Worm (Caenorhabditis elegans) whole organism, L3 larva: ENCODE results near the gene klp-3.
A peak's percentile ranks its signal among the peaks of the same experiment; 100 is the strongest.

Experiments
- R02D3.7 ChIP-seq: fragments of 150-350 bp; optimal IDR thresholded peaks from 2 replicates; lab custom pipeline; 2014; ENCODE audit warnings: missing biosample characterization, missing genetic modification characterization
- ama-1 ChIP-seq: fragments of 150-350 bp; optimal IDR thresholded peaks from 2 replicates; lab custom pipeline; 2018
- ceh-16 ChIP-seq: sonication (generic microtip); optimal IDR thresholded peaks from 2 replicates; lab custom pipeline; 2017; ENCODE audit warnings: missing biosample characterization, missing genetic modification characterization
- egl-27 ChIP-seq: sonication (generic microtip); optimal IDR thresholded peaks from 4 replicates; lab custom pipeline; 2017; ENCODE audit warnings: missing biosample characterization, missing genetic modification reagents, missing genetic modification characterization
- egl-5 ChIP-seq: fragments of 150-350 bp; optimal IDR thresholded peaks from 2 replicates; lab custom pipeline; 2017; ENCODE audit warnings: missing biosample characterization, missing genetic modification reagents, missing genetic modification characterization, inconsistent platforms
- elt-1 ChIP-seq: fragments of 150-350 bp; optimal IDR thresholded peaks from 2 replicates; lab custom pipeline; 2014; ENCODE audit warnings: missing biosample characterization, missing genetic modification characterization
- elt-2 ChIP-seq: sonication (generic microtip); optimal IDR thresholded peaks from 2 replicates; lab custom pipeline; 2016; ENCODE audit warnings: missing genetic modification reagents, mild to moderate bottlenecking, missing genetic modification characterization, missing compliant biosample characterization
- eor-1 ChIP-seq, 2 experiments: fragments of 150-350 bp; optimal IDR thresholded peaks; 2 replicates each; lab custom pipeline; 2014 to 2018; ENCODE audit warnings: missing biosample characterization in 2 of 2, missing genetic modification characterization in 2 of 2
- fkh-10 ChIP-seq: sonication (generic microtip); optimal IDR thresholded peaks from 2 replicates; lab custom pipeline; 2017; ENCODE audit warnings: missing biosample characterization, missing genetic modification reagents, missing genetic modification characterization
- fkh-2 ChIP-seq: fragments of 150-350 bp; optimal IDR thresholded peaks from 2 replicates; lab custom pipeline; 2014; ENCODE audit warnings: missing biosample characterization, missing genetic modification reagents, missing genetic modification characterization
- fos-1 ChIP-seq: fragments of 150-350 bp; optimal IDR thresholded peaks from 2 replicates; lab custom pipeline; 2014; ENCODE audit warnings: missing biosample characterization, missing genetic modification characterization
- hmg-11 ChIP-seq: sonication (generic microtip); optimal IDR thresholded peaks from 2 replicates; lab custom pipeline; 2016; ENCODE audit warnings: missing genetic modification characterization, missing compliant biosample characterization
- lin-39 ChIP-seq: fragments of 150-350 bp; optimal IDR thresholded peaks from 2 replicates; lab custom pipeline; 2018; ENCODE audit warnings: missing biosample characterization, missing genetic modification reagents, missing genetic modification characterization
- nfya-1 ChIP-seq: sonication (generic microtip); optimal IDR thresholded peaks from 2 replicates; lab custom pipeline; 2017; ENCODE audit warnings: missing genetic modification characterization, mild to moderate bottlenecking, missing compliant biosample characterization, antibody characterized with exemption, moderate library complexity; ENCODE audit not compliant: insufficient read depth
- nhr-11 ChIP-seq: fragments of 150-350 bp; optimal IDR thresholded peaks from 2 replicates; lab custom pipeline; 2014; ENCODE audit warnings: missing biosample characterization, missing genetic modification characterization
- nhr-12 ChIP-seq: fragments of 150-350 bp; optimal IDR thresholded peaks from 2 replicates; lab custom pipeline; 2014; ENCODE audit warnings: missing biosample characterization, missing genetic modification characterization
- nhr-23 ChIP-seq: fragments of 150-350 bp; optimal IDR thresholded peaks from 2 replicates; lab custom pipeline; 2014; ENCODE audit warnings: missing biosample characterization, missing genetic modification reagents, missing genetic modification characterization
- nhr-67 ChIP-seq: fragments of 150-350 bp; optimal IDR thresholded peaks from 2 replicates; lab custom pipeline; 2014; ENCODE audit warnings: missing biosample characterization, missing genetic modification characterization
- pha-4 ChIP-seq: fragments of 150-350 bp; optimal IDR thresholded peaks from 2 replicates; lab custom pipeline; 2014; ENCODE audit warnings: missing biosample characterization, missing genetic modification reagents, missing genetic modification characterization
- pqm-1 ChIP-seq: fragments of 150-350 bp; optimal IDR thresholded peaks from 2 replicates; lab custom pipeline; 2017; ENCODE audit warnings: missing biosample characterization, missing genetic modification characterization, inconsistent platforms
- skn-1 ChIP-seq: fragments of 150-350 bp; optimal IDR thresholded peaks from 2 replicates; lab custom pipeline; 2014; ENCODE audit warnings: missing biosample characterization, missing genetic modification characterization
- snpc-4 ChIP-seq: fragments of 150-350 bp; optimal IDR thresholded peaks from 2 replicates; lab custom pipeline; 2014; ENCODE audit warnings: missing biosample characterization, missing genetic modification characterization
- tbx-2 ChIP-seq: sonication (generic microtip); optimal IDR thresholded peaks from 2 replicates; lab custom pipeline; 2016; ENCODE audit warnings: mild to moderate bottlenecking, missing genetic modification characterization, missing compliant biosample characterization
- unc-39 ChIP-seq: sonication (generic microtip); optimal IDR thresholded peaks from 4 replicates; lab custom pipeline; 2017; ENCODE audit warnings: missing biosample characterization, missing genetic modification characterization
- unc-62 ChIP-seq: fragments of 150-350 bp; sonication (generic microtip); optimal IDR thresholded peaks from 4 replicates; lab custom pipeline; 2014; ENCODE audit warnings: missing biosample characterization, missing genetic modification reagents, missing genetic modification characterization
- ztf-11 ChIP-seq: fragments of 150-350 bp; optimal IDR thresholded peaks from 2 replicates; lab custom pipeline; 2014; ENCODE audit warnings: missing biosample characterization, missing genetic modification characterization
- ztf-4 ChIP-seq: fragments of 150-350 bp; optimal IDR thresholded peaks from 2 replicates; lab custom pipeline; 2014; ENCODE audit warnings: missing biosample characterization, missing genetic modification characterization

The klp-3 gene

ce11 chrII:7888759-7889158 lies 46.6 kb downstream of the klp-3 start:
- TF ChIP-seq egl-5 (tag; lab: Kevin White, UChicago) (no peak), elt-2 (peak; percentile 43), egl-27 (tag; lab: Kevin White, UChicago) (no peak), pha-4 (peak; percentile 89), pqm-1 (tag; lab: Kevin White, UChicago) (peak; percentile 15)

ce11 chrII:7889321-7889720 lies 47.2 kb downstream of the klp-3 start:
- TF ChIP-seq elt-2: peak; percentile 74
- TF ChIP-seq unc-62 (GFP tag; lab: Kevin White, UChicago): no peak
- peak; percentile 57 for TF ChIP-seq pqm-1 (tag; lab: Kevin White, UChicago)

- no peak for TF ChIP-seq fos-1 (tag; lab: Kevin White, UChicago)
- TF ChIP-seq nhr-67 (tag; lab: Kevin White, UChicago): no peak
- peak; percentile 43 for TF ChIP-seq pha-4
- no peak for TF ChIP-seq nhr-11 (tag; lab: Kevin White, UChicago)
- no peak for TF ChIP-seq snpc-4 (tag; lab: Kevin White, UChicago)
- peak; percentile 32 for TF ChIP-seq fkh-10 (GFP tag; lab: Kevin White, UChicago)
- peak; percentile 2 for TF ChIP-seq ama-1
- peak; percentile 90 for TF ChIP-seq elt-2
- TF ChIP-seq pqm-1 (tag; lab: Kevin White, UChicago): peak; percentile 66
- TF ChIP-seq unc-39 (tag; lab: Kevin White, UChicago): no peak
- peak; percentile 44 for TF ChIP-seq hmg-11 (tag; lab: Kevin White, UChicago)
- peak; percentile 16 for TF ChIP-seq unc-62 (GFP tag; lab: Kevin White, UChicago)
- TF ChIP-seq elt-1: no peak
- TF ChIP-seq eor-1 (tag; optimal IDR thresholded peaks at IDR 0.05; lab: Kevin White, UChicago): no peak
- TF ChIP-seq ztf-4: peak; percentile 32
- TF ChIP-seq nfya-1 (tag; lab: Kevin White, UChicago): peak; percentile 76
- TF ChIP-seq lin-39 (tag; lab: Kevin White, UChicago): peak; percentile 85
- TF ChIP-seq ztf-11 (tag; lab: Kevin White, UChicago): no peak
- TF ChIP-seq egl-5 (tag; lab: Kevin White, UChicago): peak; percentile 55
- no peak for TF ChIP-seq fkh-2 (tag; lab: Kevin White, UChicago)
- TF ChIP-seq nhr-23: peak; percentile 11
- peak; percentile 24 for TF ChIP-seq tbx-2 (tag; lab: Kevin White, UChicago)
- no peak for TF ChIP-seq nhr-12 (tag; lab: Kevin White, UChicago)
These were observed 49.9 kb downstream of the klp-3 start for ce11 chrII:7891869-7892615.

ce11 chrII:7892761-7893272 lies 50.7 kb downstream of the klp-3 start, which contains the start of gene ptc-1:
Gene ptc-1 (plus strand): TSS chrII:7893222.
- peak; percentile 41 for TF ChIP-seq pha-4
- TF ChIP-seq elt-2: no peak
- no peak for TF ChIP-seq ceh-16

- TF ChIP-seq lin-39 (tag; lab: Kevin White, UChicago) (peak; percentile 73), pha-4 (no peak), egl-27 (tag; lab: Kevin White, UChicago) (no peak)
These were observed 51.5 kb downstream of the klp-3 start for ce11 chrII:7893648-7894047.

ce11 chrII:7895190-7895589 lies 53.0 kb downstream of the klp-3 start:
- TF ChIP-seq R02D3.7 (tag; lab: Kevin White, UChicago) (no peak), hmg-11 (tag; lab: Kevin White, UChicago) (no peak), pqm-1 (tag; lab: Kevin White, UChicago) (no peak), lin-39 (tag; lab: Kevin White, UChicago) (peak; percentile 66), nfya-1 (tag; lab: Kevin White, UChicago) (peak; percentile 19), skn-1 (tag; lab: Kevin White, UChicago) (no peak)
- TF ChIP-seq, all 47 proteins: peak for 2
